Worm (Caenorhabditis elegans) whole organism, L1 larva: ENCODE measurements around the gene gst-30.

ENCODE experiments used
- F16B12.6 ChIP-seq: fragments of 150-350 bp; optimal IDR thresholded peaks from 2 replicates; lab custom pipeline; 2014; ENCODE audit warnings: missing biosample characterization, missing genetic modification characterization
- Y116A8C.19 ChIP-seq: sonication (generic microtip); optimal IDR thresholded peaks from 2 replicates; lab custom pipeline; 2016; ENCODE audit warnings: missing compliant biosample characterization, missing genetic modification characterization, borderline replicate concordance
- aha-1 ChIP-seq: fragments of 150-350 bp; optimal IDR thresholded peaks from 2 replicates; lab custom pipeline; 2014; ENCODE audit warnings: missing biosample characterization, missing genetic modification characterization
- blmp-1 ChIP-seq: fragments of 150-350 bp; optimal IDR thresholded peaks from 2 replicates; lab custom pipeline; 2014; ENCODE audit warnings: missing biosample characterization, missing genetic modification characterization
- ceh-8 ChIP-seq: fragments of 200-800 bp; sonication (Bioruptor generic); optimal IDR thresholded peaks from 2 replicates; lab custom pipeline; 2018; ENCODE audit warnings: mild to moderate bottlenecking, missing genetic modification characterization, moderate library complexity, missing compliant biosample characterization
- ceh-82 ChIP-seq, 3 experiments: fragments of 150-350 bp in 1 of 3; sonication (generic microtip) in 2 of 3; optimal IDR thresholded peaks; 2 replicates each; lab custom pipeline; 2014 to 2017; ENCODE audit warnings: missing biosample characterization in 3 of 3, missing genetic modification characterization in 3 of 3
- dpl-1 ChIP-seq, 3 experiments: fragments of 150-350 bp in 2 of 3; sonication (generic microtip) in 1 of 3; optimal IDR thresholded peaks; 2 replicates each; lab custom pipeline; 2014 to 2017; ENCODE audit warnings: missing biosample characterization in 3 of 3, missing genetic modification characterization in 3 of 3, missing genetic modification reagents in 3 of 3
- efl-1 ChIP-seq, 4 experiments: fragments of 150-350 bp; optimal IDR thresholded peaks in 3 of 4; peaks in 1 of 4; 1 replicate in 1 of 4; 2 replicates in 3 of 4; lab custom pipeline; 2014; ENCODE audit warnings: missing biosample characterization in 2 of 4, missing genetic modification characterization in 2 of 4, missing genetic modification reagents in 2 of 4
- efl-3 ChIP-seq: fragments of 200-800 bp; sonication (Bioruptor generic); optimal IDR thresholded peaks from 2 replicates; lab custom pipeline; 2018; ENCODE audit warnings: mild to moderate bottlenecking, missing genetic modification characterization, missing compliant biosample characterization
- egl-13 ChIP-seq: sonication (generic microtip); optimal IDR thresholded peaks from 2 replicates; lab custom pipeline; 2016; ENCODE audit warnings: missing genotype, missing genetic modification reagents, missing genetic modification characterization, missing compliant biosample characterization
- elt-2 ChIP-seq: sonication (generic microtip); optimal IDR thresholded peaks from 2 replicates; lab custom pipeline; 2016; ENCODE audit warnings: missing genetic modification characterization, mild to moderate bottlenecking, inconsistent platforms, missing compliant biosample characterization, missing genetic modification reagents
- elt-3 ChIP-seq, 6 experiments: fragments of 150-350 bp in 1 of 6; sonication (generic microtip); optimal IDR thresholded peaks; 2 replicates each; lab custom pipeline; 2017 to 2018; ENCODE audit warnings: missing biosample characterization in 6 of 6, missing genetic modification characterization in 6 of 6, inconsistent platforms in 1 of 6
- fkh-10 ChIP-seq: sonication (generic microtip); optimal IDR thresholded peaks from 2 replicates; lab custom pipeline; 2017; ENCODE audit warnings: missing biosample characterization, missing genetic modification reagents, missing genetic modification characterization
- grh-1 ChIP-seq: fragments of 200-800 bp; sonication (Bioruptor generic); IDR thresholded peaks from 2 replicates; pipeline ENCODE4 v1.3.6; 2022; ENCODE audit warnings: missing genetic modification reagents, missing genetic modification characterization, missing compliant biosample characterization
- hlh-17 ChIP-seq: fragments of 200-800 bp; sonication (Bioruptor generic); optimal IDR thresholded peaks from 2 replicates; lab custom pipeline; 2018; ENCODE audit warnings: missing genetic modification characterization, mild to moderate bottlenecking, missing compliant biosample characterization, moderate library complexity, borderline replicate concordance
- hlh-4 ChIP-seq: sonication (generic microtip); optimal IDR thresholded peaks from 2 replicates; lab custom pipeline; 2016; ENCODE audit warnings: mild to moderate bottlenecking, missing genetic modification characterization, missing compliant biosample characterization
- jun-1 ChIP-seq: fragments of 150-350 bp; optimal IDR thresholded peaks from 2 replicates; lab custom pipeline; 2014; ENCODE audit warnings: missing biosample characterization, missing genetic modification reagents, missing genetic modification characterization
- lin-13 ChIP-seq: fragments of 150-350 bp; optimal IDR thresholded peaks from 2 replicates; lab custom pipeline; 2014; ENCODE audit warnings: missing biosample characterization, missing genetic modification reagents, missing genetic modification characterization
- lin-14 ChIP-seq: fragments of 200-800 bp; sonication (Bioruptor generic); optimal IDR thresholded peaks from 2 replicates; lab custom pipeline; 2018; ENCODE audit warnings: mild to moderate bottlenecking, missing genetic modification characterization, moderate library complexity, missing compliant biosample characterization
- lin-15B ChIP-seq: fragments of 150-350 bp; sonication (generic microtip); optimal IDR thresholded peaks from 3 replicates; lab custom pipeline; 2014; ENCODE audit warnings: missing biosample characterization, missing genetic modification characterization
- lin-35 ChIP-seq, 2 experiments: fragments of 150-350 bp; optimal IDR thresholded peaks; 2 replicates each; lab custom pipeline; 2014; ENCODE audit warnings: missing biosample characterization in 2 of 2, missing genetic modification characterization in 2 of 2, missing genetic modification reagents in 2 of 2
- lir-3 ChIP-seq: sonication (generic microtip); optimal IDR thresholded peaks from 2 replicates; lab custom pipeline; 2016; ENCODE audit warnings: mild to moderate bottlenecking, missing genetic modification characterization, moderate library complexity, missing compliant biosample characterization; ENCODE audit not compliant: poor library complexity
- lsy-2 ChIP-seq, 2 experiments: fragments of 150-350 bp; optimal IDR thresholded peaks; 2 replicates each; lab custom pipeline; 2014; ENCODE audit warnings: missing biosample characterization in 2 of 2, missing genetic modification characterization in 2 of 2
- mab-9 ChIP-seq: fragments of 200-800 bp; sonication (Bioruptor generic); IDR thresholded peaks from 2 replicates; pipeline ENCODE4 v1.3.6; 2022; ENCODE audit warnings: missing genetic modification reagents, missing genetic modification characterization, missing compliant biosample characterization
- mdl-1 ChIP-seq, 2 experiments: fragments of 150-350 bp; optimal IDR thresholded peaks; 2 replicates each; lab custom pipeline; 2014 to 2017; ENCODE audit warnings: missing biosample characterization in 2 of 2, missing genetic modification characterization in 2 of 2, inconsistent platforms in 1 of 2
- mef-2 ChIP-seq: fragments of 150-350 bp; optimal IDR thresholded peaks from 2 replicates; lab custom pipeline; 2014; ENCODE audit warnings: missing biosample characterization, missing genetic modification characterization
- nhr-11 ChIP-seq: fragments of 150-350 bp; optimal IDR thresholded peaks from 2 replicates; lab custom pipeline; 2014; ENCODE audit warnings: missing biosample characterization, missing genetic modification characterization
- nhr-12 ChIP-seq: sonication (generic microtip); optimal IDR thresholded peaks from 2 replicates; lab custom pipeline; 2017; ENCODE audit warnings: missing biosample characterization, missing genetic modification characterization
- nhr-19 ChIP-seq: fragments of 200-800 bp; sonication (Bioruptor generic); conservative IDR thresholded peaks from 2 replicates; pipeline ENCODE4 v1.3.6; 2022; ENCODE audit warnings: missing genetic modification characterization, missing compliant biosample characterization
- nhr-20 ChIP-seq: sonication (generic microtip); optimal IDR thresholded peaks from 2 replicates; lab custom pipeline; 2016; ENCODE audit warnings: mild to moderate bottlenecking, missing genetic modification characterization, missing compliant biosample characterization
- nhr-237 ChIP-seq: fragments of 150-350 bp; optimal IDR thresholded peaks from 2 replicates; lab custom pipeline; 2014; ENCODE audit warnings: missing biosample characterization, missing genetic modification characterization
- nhr-47 ChIP-seq: sonication (generic microtip); optimal IDR thresholded peaks from 2 replicates; lab custom pipeline; 2016; ENCODE audit warnings: mild to moderate bottlenecking, missing genetic modification characterization, moderate library complexity, missing compliant biosample characterization
- nhr-76 ChIP-seq: sonication (generic microtip); optimal IDR thresholded peaks from 2 replicates; lab custom pipeline; 2017; ENCODE audit warnings: missing biosample characterization, missing genetic modification characterization
- nhr-77 ChIP-seq: fragments of 150-350 bp; optimal IDR thresholded peaks from 2 replicates; lab custom pipeline; 2014; ENCODE audit warnings: missing biosample characterization, missing genetic modification characterization
- pag-3 ChIP-seq: sonication (generic microtip); optimal IDR thresholded peaks from 2 replicates; lab custom pipeline; 2017; ENCODE audit warnings: missing genetic modification characterization, mild to moderate bottlenecking, missing compliant biosample characterization, antibody characterized with exemption, borderline replicate concordance; ENCODE audit not compliant: insufficient read depth
- rnt-1 ChIP-seq: sonication (generic microtip); optimal IDR thresholded peaks from 2 replicates; lab custom pipeline; 2016; ENCODE audit warnings: mild to moderate bottlenecking, missing genetic modification characterization, moderate library complexity, missing compliant biosample characterization
- sptf-1 ChIP-seq: fragments of 150-350 bp; optimal IDR thresholded peaks from 2 replicates; lab custom pipeline; 2014; ENCODE audit warnings: missing biosample characterization, missing genetic modification characterization
- tlp-1 ChIP-seq: fragments of 150-350 bp; optimal IDR thresholded peaks from 2 replicates; lab custom pipeline; 2014; ENCODE audit warnings: missing biosample characterization, missing genetic modification characterization
- unc-30 ChIP-seq: sonication (generic microtip); optimal IDR thresholded peaks from 2 replicates; lab custom pipeline; 2017; ENCODE audit warnings: missing biosample characterization, missing genetic modification characterization
- unc-62 ChIP-seq: fragments of 150-350 bp; optimal IDR thresholded peaks from 2 replicates; lab custom pipeline; 2014; ENCODE audit warnings: missing biosample characterization, missing genetic modification reagents, missing genetic modification characterization
- unc-86 ChIP-seq: sonication (generic microtip); optimal IDR thresholded peaks from 2 replicates; lab custom pipeline; 2016; ENCODE audit warnings: missing genetic modification characterization, missing compliant biosample characterization
- vab-15 ChIP-seq: sonication (generic microtip); optimal IDR thresholded peaks from 2 replicates; lab custom pipeline; 2017; ENCODE audit warnings: missing genotype, mild to moderate bottlenecking, missing genetic modification characterization, missing compliant biosample characterization
- xbp-1 ChIP-seq: sonication (generic microtip); optimal IDR thresholded peaks from 2 replicates; lab custom pipeline; 2016; ENCODE audit warnings: missing genetic modification characterization, missing compliant biosample characterization
- zag-1 ChIP-seq: fragments of 150-350 bp; optimal IDR thresholded peaks from 2 replicates; lab custom pipeline; 2014; ENCODE audit warnings: missing biosample characterization, missing genetic modification characterization

Gene gst-30

ce11 chrII:4945695-4946094 is 10.8 kb upstream of the gst-30 start, which contains the start of the genes gldi-11 and ZK546.2 (continued):
- TF ChIP-seq nhr-11 (tag; lab: Kevin White, UChicago) = no peak
- TF ChIP-seq lsy-2 (tag; optimal IDR thresholded peaks at IDR 0.05; lab: Kevin White, UChicago) = peak in 1 of 2 experiments; percentile 46
- no peak for TF ChIP-seq lin-13
- TF ChIP-seq egl-13 = no peak
- no peak for TF ChIP-seq fkh-10 (GFP tag; lab: Kevin White, UChicago)
- TF ChIP-seq vab-15 (tag; lab: Kevin White, UChicago) = no peak
- no peak for TF ChIP-seq pag-3 (tag; lab: Kevin White, UChicago)
- TF ChIP-seq ceh-8 = no peak
- TF ChIP-seq sptf-1 = no peak
- TF ChIP-seq dpl-1 (GFP tag; optimal IDR thresholded peaks at IDR 0.05; lab: Kevin White, UChicago) = peak in 1 of 3 experiments; percentile 14
- TF ChIP-seq lir-3 (tag; lab: Kevin White, UChicago) = no peak
- no peak for TF ChIP-seq elt-3 (tag; optimal IDR thresholded peaks at IDR 0.05; lab: Kevin White, UChicago)
- TF ChIP-seq nhr-12 (tag; lab: Kevin White, UChicago) = no peak
- TF ChIP-seq nhr-20 (tag; lab: Kevin White, UChicago) = no peak

- TF ChIP-seq hlh-4 (no peak), hlh-17 (no peak)
Measured at ce11 chrII:4943849-4944248, 9.0 kb upstream of the gst-30 start, which contains the start of gene mdt-4. Gene mdt-4 (minus strand): TSS chrII:4943949.

DNA sequence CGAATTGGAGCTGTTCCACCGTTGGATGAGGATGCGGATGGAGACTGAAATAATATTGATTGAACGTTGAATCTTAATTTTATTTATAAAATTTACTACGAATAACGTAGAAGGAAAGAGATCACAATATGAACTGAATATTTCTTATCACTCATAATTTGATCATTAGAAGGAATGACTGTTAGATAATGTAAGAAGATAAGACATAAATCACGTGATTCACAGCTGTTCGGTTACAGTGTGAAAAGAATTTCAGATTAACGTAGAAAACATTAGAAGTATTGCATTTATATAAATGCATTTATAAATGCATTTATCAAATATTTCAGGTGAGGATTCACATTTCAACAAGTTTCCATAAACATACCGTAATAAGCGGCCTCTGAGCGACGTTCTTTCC is 8.0 kb upstream of the gst-30 start:
- peak; percentile 83 for TF ChIP-seq tlp-1 (tag; lab: Kevin White, UChicago)
- no peak for TF ChIP-seq nhr-11 (tag; lab: Kevin White, UChicago)
- TF ChIP-seq elt-3 (tag; optimal IDR thresholded peaks at IDR 0.05; lab: Kevin White, UChicago) = peak in 1 of 6 experiments; percentile 32
- TF ChIP-seq elt-2 = peak; percentile 94

- TF ChIP-seq nhr-77 (tag; lab: Kevin White, UChicago) (peak; percentile 54), aha-1 (tag; lab: Kevin White, UChicago) (no peak), nhr-237 (tag; lab: Kevin White, UChicago) (no peak), lin-14 (GFP tag; lab: Kevin White, UChicago) (peak; percentile 25), efl-1 (optimal IDR thresholded peaks at IDR 0.05; lab: Kevin White, UChicago) (peak; percentile 45 to 52), efl-1 (GFP tag; optimal IDR thresholded peaks at IDR 0.05 in 1 of 2; lab: Kevin White, UChicago) (peak; percentile 23 to 96), pag-3 (tag; lab: Kevin White, UChicago) (no peak), mef-2 (tag; lab: Kevin White, UChicago) (no peak), rnt-1 (tag; lab: Kevin White, UChicago) (peak; percentile 74), F16B12.6 (tag; lab: Kevin White, UChicago) (no peak), efl-3 (GFP tag; lab: Kevin White, UChicago) (peak; percentile 31), mab-9 (no peak), xbp-1 (peak; percentile 44), nhr-19 (GFP tag; lab: Robert Waterston, UW) (peak; percentile 57), nhr-12 (tag; lab: Kevin White, UChicago) (no peak), lin-35 (GFP tag; optimal IDR thresholded peaks at IDR 0.05; lab: Kevin White, UChicago) (peak; percentile 14 to 62), dpl-1 (GFP tag; optimal IDR thresholded peaks at IDR 0.05; lab: Kevin White, UChicago) (peak in 2 of 3 experiments; percentile 6 to 36), unc-62 (GFP tag; lab: Kevin White, UChicago) (no peak), nhr-20 (tag; lab: Kevin White, UChicago) (peak; percentile 40), jun-1 (tag; lab: Kevin White, UChicago) (no peak), unc-86 (tag; lab: Kevin White, UChicago) (no peak), nhr-47 (peak; percentile 61), nhr-76 (tag; lab: Kevin White, UChicago) (no peak), zag-1 (tag; lab: Kevin White, UChicago) (no peak), lsy-2 (tag; optimal IDR thresholded peaks at IDR 0.05; lab: Kevin White, UChicago) (peak; percentile 6 to 28), lin-13 (no peak), mdl-1 (tag; optimal IDR thresholded peaks at IDR 0.05; lab: Kevin White, UChicago) (peak in 1 of 2 experiments; percentile 64), grh-1 (GFP tag; lab: Robert Waterston, UW) (no peak), elt-2 (no peak), lin-15B (tag; lab: Kevin White, UChicago) (no peak), fkh-10 (GFP tag; lab: Kevin White, UChicago) (no peak), unc-30 (no peak), blmp-1 (tag; lab: Kevin White, UChicago) (no peak), Y116A8C.19 (tag; lab: Kevin White, UChicago) (no peak), lir-3 (tag; lab: Kevin White, UChicago) (peak; percentile 36), ceh-82 (tag; optimal IDR thresholded peaks at IDR 0.05; lab: Kevin White, UChicago) (peak in 2 of 3 experiments; percentile 16 to 23)
Measured at ce11 chrII:4942397-4942796, 7.5 kb upstream of the gst-30 start.
